Worm (Caenorhabditis elegans): ENCODE data around the gene F13H8.11.

The F13H8.11 gene

ce11 chrII:6259867-6260266 is at the start of gene F13H8.11:
TSS of gene F13H8.11 (minus strand) at chrII:6260021.
- no peak for TF ChIP-seq ztf-28 (GFP tag; IDR thresholded peaks at IDR 0.05)
- peak; percentile 58 for TF ChIP-seq nhr-80 (tag; optimal IDR thresholded peaks at IDR 0.05)
- no peak for TF ChIP-seq ZK185.1 (tag; optimal IDR thresholded peaks at IDR 0.05; ENCODE audit: poor library complexity, severe bottlenecking)
- no peak for TF ChIP-seq pha-4 (tag; optimal IDR thresholded peaks at IDR 0.05)
- TF ChIP-seq Y67H2A.10 (GFP tag; conservative IDR thresholded peaks at IDR 0.05) = no peak

ce11 chrII:6309198-6309597 is 49.4 kb upstream of the F13H8.11 start, which contains the start of gene glb-10:
TSS of gene glb-10 (minus strand) at chrII:6309298.
- TF ChIP-seq ceh-79 (tag; optimal IDR thresholded peaks at IDR 0.05) = no peak
- TF ChIP-seq somi-1 (GFP tag; optimal IDR thresholded peaks at IDR 0.05) = no peak
- no peak for TF ChIP-seq athp-1 (tag; optimal IDR thresholded peaks at IDR 0.05)
- no peak for TF ChIP-seq rpc-1 (optimal IDR thresholded peaks at IDR 0.05)
- TF ChIP-seq rpc-1 (tag; optimal IDR thresholded peaks at IDR 0.05) = no peak
- no peak for TF ChIP-seq C17E4.6 (GFP tag; IDR thresholded peaks at IDR 0.05)
- TF ChIP-seq lin-26 (GFP tag; IDR thresholded peaks at IDR 0.05) = no peak
- no peak for TF ChIP-seq ztf-22 (GFP tag; optimal IDR thresholded peaks at IDR 0.05)
- TF ChIP-seq ztf-25 (GFP tag; IDR thresholded peaks at IDR 0.05) = no peak
- no peak for TF ChIP-seq C06A6.2 (GFP tag; conservative IDR thresholded peaks at IDR 0.05)
- no peak for TF ChIP-seq B0019.2 (GFP tag; conservative IDR thresholded peaks at IDR 0.05)
- TF ChIP-seq B0035.1 (tag; optimal IDR thresholded peaks at IDR 0.05) = no peak
- TF ChIP-seq hmg-20 (GFP tag; IDR thresholded peaks at IDR 0.05) = no peak
- no peak for TF ChIP-seq F52B5.7 (tag; optimal IDR thresholded peaks at IDR 0.05)
- TF ChIP-seq T07F8.4 (tag; optimal IDR thresholded peaks at IDR 0.05) = no peak

- TF ChIP-seq hsf-1 (GFP tag; IDR thresholded peaks at IDR 0.05) (no peak), lir-1 (GFP tag; conservative IDR thresholded peaks at IDR 0.05) (no peak), F57C9.4 (tag; optimal IDR thresholded peaks at IDR 0.05) (no peak), let-526 (GFP tag; IDR thresholded peaks at IDR 0.05) (no peak), nhr-27 (tag; optimal IDR thresholded peaks at IDR 0.05) (no peak), snpc-4 (GFP tag; optimal IDR thresholded peaks at IDR 0.05) (no peak), snpc-4 (tag; optimal IDR thresholded peaks at IDR 0.05) (no peak), Y53G8AR.9 (GFP tag; conservative IDR thresholded peaks at IDR 0.05) (no peak), ekl-4 (GFP tag; IDR thresholded peaks at IDR 0.05) (no peak), chd-7 (tag; optimal IDR thresholded peaks at IDR 0.05) (no peak), F57A8.1 (GFP tag; optimal IDR thresholded peaks at IDR 0.05) (no peak), lag-1 (GFP tag; IDR thresholded peaks at IDR 0.05) (no peak), mcd-1 (GFP tag; IDR thresholded peaks at IDR 0.05) (no peak), C17E4.6 (GFP tag; IDR thresholded peaks at IDR 0.05) (no peak), T26A5.8 (tag; optimal IDR thresholded peaks at IDR 0.05) (no peak), ztf-3 (GFP tag; optimal IDR thresholded peaks at IDR 0.05) (no peak), efl-1 (GFP tag; optimal IDR thresholded peaks at IDR 0.05) (no peak)
Measured at ce11 chrII:6306125-6306524, 46.3 kb upstream of the F13H8.11 start, which contains the start of gene C29F5.8. TSS of gene C29F5.8 (plus strand) at chrII:6306425.

- TF ChIP-seq die-1 (tag; optimal IDR thresholded peaks at IDR 0.05) = no peak
- no peak for TF ChIP-seq mxl-1 (tag; optimal IDR thresholded peaks at IDR 0.05)
- TF ChIP-seq hrde-1 (tag; optimal IDR thresholded peaks at IDR 0.05; ENCODE audit: borderline replicate concordance) = no peak
- no peak for TF ChIP-seq lsy-27 (tag; optimal IDR thresholded peaks at IDR 0.05; ENCODE audit: borderline replicate concordance, insufficient read depth)
Measured at ce11 chrII:6303209-6303740, 43.5 kb upstream of the F13H8.11 start, which contains the start of gene C29F5.1. TSS of gene C29F5.1 (plus strand) at chrII:6303525.

All from whole organism, young adult.